Worm (Caenorhabditis elegans): ENCODE measurements around the gene tyr-2.
A peak's percentile ranks its signal among the peaks of the same experiment; 100 is the strongest.

The tyr-2 gene

DNA sequence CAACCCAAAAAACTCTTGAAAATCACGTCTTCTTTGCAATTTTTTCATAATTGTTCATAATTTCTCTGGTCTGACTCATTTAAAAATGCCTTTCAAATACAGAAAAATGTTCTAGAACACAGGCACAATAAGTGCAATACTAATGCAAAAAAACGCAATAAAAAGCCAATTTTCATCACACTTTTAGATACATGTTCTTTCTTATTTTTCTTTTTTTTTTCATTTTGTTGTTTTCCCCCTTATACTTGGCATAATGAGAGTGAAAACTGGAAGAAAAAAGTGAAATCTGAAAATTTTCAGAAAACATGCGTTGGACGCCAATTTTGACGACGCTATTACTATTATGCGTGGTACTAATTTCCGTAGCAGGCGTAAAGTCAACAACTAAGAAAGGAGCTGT, at the start of gene tyr-2:
TSS of gene tyr-2 (plus strand) at position 301 of the 400 bp plus-strand sequence.
- no peak for TF ChIP-seq spr-1 (tag; optimal IDR thresholded peaks at IDR 0.05)
- TF ChIP-seq nhr-10 (tag; optimal IDR thresholded peaks at IDR 0.05): no peak

DNA sequence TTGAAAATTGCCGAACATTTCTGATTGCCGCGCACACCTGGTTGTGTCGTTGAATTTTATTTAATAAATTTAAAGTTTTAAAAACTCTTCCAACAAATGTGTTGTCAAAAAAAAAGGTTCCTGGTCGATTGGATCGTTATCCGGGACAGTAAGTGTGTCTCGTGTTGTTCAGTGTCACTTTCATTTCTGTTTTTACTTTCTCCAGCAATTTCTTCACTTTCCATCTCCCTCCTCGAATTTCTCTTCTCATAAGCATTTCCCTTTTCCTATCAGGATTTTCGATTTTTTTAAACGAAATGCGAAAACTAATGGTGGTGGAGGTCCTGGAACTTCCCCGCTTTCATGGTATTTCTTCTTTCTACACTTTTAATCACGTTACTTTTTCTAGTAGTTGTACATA, 48.4 kb upstream of the tyr-2 start:
- TF ChIP-seq zfp-2 (tag; optimal IDR thresholded peaks at IDR 0.05): no peak
- TF ChIP-seq aha-1 (tag): peak; percentile 44

DNA sequence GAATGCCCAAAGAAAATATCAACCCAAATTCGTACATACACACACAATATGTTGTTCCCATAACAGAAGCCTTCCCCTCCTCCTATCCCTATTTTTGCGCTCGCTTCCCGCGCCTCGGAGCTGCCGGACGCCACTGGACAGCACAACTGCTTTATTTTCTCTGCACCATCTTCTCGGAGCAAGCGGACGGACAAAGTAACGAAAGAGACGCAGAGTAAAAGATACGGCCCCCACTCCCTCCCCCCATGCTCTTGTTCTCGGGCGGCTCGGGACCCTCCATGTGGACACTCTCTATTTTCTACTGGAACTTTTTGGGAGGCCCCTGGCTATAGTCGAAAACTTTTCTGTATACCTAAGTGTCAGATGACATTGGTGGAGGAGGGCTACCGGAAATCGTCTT, 46.2 kb upstream of the tyr-2 start:
- TF ChIP-seq hlh-11 (tag; optimal IDR thresholded peaks at IDR 0.05) (no peak), mdl-1 (tag; optimal IDR thresholded peaks at IDR 0.05) (peak in 1 of 2 experiments; percentile 29), hlh-30 (tag; optimal IDR thresholded peaks at IDR 0.05; ENCODE audit: insufficient read depth) (peak; percentile 41), Y5F2A.4 (GFP tag; optimal IDR thresholded peaks at IDR 0.05) (no peak), dmd-9 (GFP tag; IDR thresholded peaks at IDR 0.05) (no peak), vab-7 (GFP tag; IDR thresholded peaks at IDR 0.05) (no peak), ceh-62 (tag; optimal IDR thresholded peaks at IDR 0.05) (no peak), F44E2.7 (GFP tag; IDR thresholded peaks at IDR 0.05) (no peak), nhr-48 (tag; optimal IDR thresholded peaks at IDR 0.05) (no peak), daf-12 (tag; optimal IDR thresholded peaks at IDR 0.05) (no peak), set-16 (GFP tag; IDR thresholded peaks at IDR 0.05) (peak; percentile 75), egl-43 (GFP tag; IDR thresholded peaks at IDR 0.05) (peak; percentile 40; the same call in 1 of the 2 replicates), fos-1 (tag; optimal IDR thresholded peaks at IDR 0.05) (no peak), nhr-111 (GFP tag; optimal IDR thresholded peaks at IDR 0.05) (no peak), mxl-2 (GFP tag; conservative IDR thresholded peaks at IDR 0.05) (no peak), daf-16 (GFP tag; optimal IDR thresholded peaks at IDR 0.05) (peak in 1 of 2 experiments; percentile 2), daf-16 (tag; optimal IDR thresholded peaks at IDR 0.05) (no peak), madf-9 (GFP tag; conservative IDR thresholded peaks at IDR 0.05) (no peak), nhr-6 (tag; optimal IDR thresholded peaks at IDR 0.05) (no peak), ctbp-1 (GFP tag; IDR thresholded peaks at IDR 0.05) (0 out of 2 replicates have a peak, but pooled peaks have one; percentile 11), arid-1 (GFP tag; conservative IDR thresholded peaks at IDR 0.05) (no peak), fkh-10 (GFP tag; optimal IDR thresholded peaks at IDR 0.05) (peak; percentile 8), nhr-77 (tag; optimal IDR thresholded peaks at IDR 0.05) (no peak), gei-8 (GFP tag; optimal IDR thresholded peaks at IDR 0.05) (no peak), nhr-25 (tag; optimal IDR thresholded peaks at IDR 0.05; ENCODE audit: borderline replicate concordance, insufficient read depth) (no peak), dve-1 (tag; optimal IDR thresholded peaks at IDR 0.05; ENCODE audit: insufficient read depth) (no peak), nhr-11 (tag; optimal IDR thresholded peaks at IDR 0.05) (no peak), lim-7 (GFP tag; IDR thresholded peaks at IDR 0.05) (no peak), madf-5 (GFP tag; IDR thresholded peaks at IDR 0.05) (no peak), daf-8 (GFP tag; IDR thresholded peaks at IDR 0.05) (no peak), aly-2 (tag; optimal IDR thresholded peaks at IDR 0.05) (no peak), egl-27 (tag; optimal IDR thresholded peaks at IDR 0.05) (no peak), attf-4 (tag; optimal IDR thresholded peaks at IDR 0.05) (no peak), zip-11 (GFP tag; IDR thresholded peaks at IDR 0.05) (no peak), T26A8.4 (GFP tag; IDR thresholded peaks at IDR 0.05) (no peak), F26F4.8 (GFP tag; conservative IDR thresholded peaks at IDR 0.05) (no peak), dmd-8 (GFP tag; IDR thresholded peaks at IDR 0.05) (no peak), lin-29 (GFP tag; IDR thresholded peaks at IDR 0.05) (no peak), hmg-1.1 (GFP tag; IDR thresholded peaks at IDR 0.05) (peak; percentile 60), T20F7.1 (GFP tag; optimal IDR thresholded peaks at IDR 0.05) (no peak), nhr-76 (tag; optimal IDR thresholded peaks at IDR 0.05) (no peak), cey-2 (tag; optimal IDR thresholded peaks at IDR 0.05; ENCODE audit: borderline replicate concordance, insufficient read depth) (no peak), lin-38 (GFP tag; IDR thresholded peaks at IDR 0.05) (no peak), F49E8.2 (tag; optimal IDR thresholded peaks at IDR 0.05; ENCODE audit: borderline replicate concordance) (no peak), mep-1 (tag; optimal IDR thresholded peaks at IDR 0.05) (peak; percentile 43)

All from whole organism, L4 larva.